Worm (Caenorhabditis elegans) whole organism, L4 larva: ENCODE results near the gene mct-6.

Experiments
- T20F7.1 ChIP-seq: fragments of 200-800 bp; sonication (Bioruptor generic); optimal IDR thresholded peaks from 2 replicates; lab custom pipeline; 2018; ENCODE audit warnings: mild to moderate bottlenecking, missing genetic modification characterization, missing compliant biosample characterization
- Y105C5A.15 ChIP-seq: fragments of 200-800 bp; sonication (Bioruptor generic); IDR thresholded peaks from 2 replicates; pipeline ENCODE4 v1.3.6; 2022; ENCODE audit warnings: missing genetic modification characterization, missing compliant biosample characterization
- Y5F2A.4 ChIP-seq: fragments of 200-800 bp; sonication (Bioruptor generic); optimal IDR thresholded peaks from 2 replicates; lab custom pipeline; 2018; ENCODE audit warnings: mild to moderate bottlenecking, missing genetic modification characterization, missing compliant biosample characterization
- aha-1 ChIP-seq: fragments of 150-350 bp; peaks from one replicate; lab custom pipeline; 2014; ENCODE audit warnings: missing biosample characterization, missing genetic modification characterization
- arid-1 ChIP-seq: fragments of 200-800 bp; sonication (Bioruptor generic); conservative IDR thresholded peaks from 2 replicates; pipeline ENCODE4 v1.3.6; 2022; ENCODE audit warnings: missing genetic modification reagents, missing genetic modification characterization, missing compliant biosample characterization
- ceh-28 ChIP-seq: fragments of 150-350 bp; optimal IDR thresholded peaks from 2 replicates; lab custom pipeline; 2014; ENCODE audit warnings: missing biosample characterization, missing genetic modification reagents, missing genetic modification characterization
- daf-16 ChIP-seq, 3 experiments: sonication (generic microtip); optimal IDR thresholded peaks; 2 replicates each; lab custom pipeline; 2016 to 2017; ENCODE audit warnings: missing genetic modification characterization in 3 of 3, missing genetic modification reagents in 3 of 3, mild to moderate bottlenecking in 2 of 3, missing compliant biosample characterization in 2 of 3, missing biosample characterization in 1 of 3, moderate library complexity in 1 of 3
- dpl-1 ChIP-seq: fragments of 150-350 bp; optimal IDR thresholded peaks from 2 replicates; lab custom pipeline; 2014; ENCODE audit warnings: missing biosample characterization, missing genetic modification reagents, missing genetic modification characterization
- fkh-10 ChIP-seq: fragments of 150-350 bp; optimal IDR thresholded peaks from 2 replicates; lab custom pipeline; 2014; ENCODE audit warnings: missing biosample characterization, missing genetic modification reagents, missing genetic modification characterization
- hlh-11 ChIP-seq: fragments of 200-800 bp; sonication (Bioruptor generic); optimal IDR thresholded peaks from 2 replicates; lab custom pipeline; 2018; ENCODE audit warnings: mild to moderate bottlenecking, missing genetic modification characterization, missing compliant biosample characterization
- lin-13 ChIP-seq: fragments of 150-350 bp; optimal IDR thresholded peaks from 2 replicates; lab custom pipeline; 2014; ENCODE audit warnings: missing biosample characterization, missing genetic modification reagents, missing genetic modification characterization
- lin-15B ChIP-seq: fragments of 150-350 bp; sonication (generic microtip); optimal IDR thresholded peaks from 3 replicates; lab custom pipeline; 2014; ENCODE audit warnings: missing biosample characterization, missing genetic modification characterization
- lin-38 ChIP-seq: fragments of 200-800 bp; sonication (Bioruptor generic); IDR thresholded peaks from 2 replicates; pipeline ENCODE4 v1.3.6; 2022; ENCODE audit warnings: missing genetic modification reagents, missing genetic modification characterization, missing compliant biosample characterization
- madf-9 ChIP-seq: fragments of 200-800 bp; sonication (Bioruptor generic); conservative IDR thresholded peaks from 2 replicates; pipeline ENCODE4 v1.3.6; 2022; ENCODE audit warnings: missing genetic modification reagents, missing genetic modification characterization, missing compliant biosample characterization
- mes-2 ChIP-seq: sonication (generic microtip); optimal IDR thresholded peaks from 2 replicates; lab custom pipeline; 2016; ENCODE audit warnings: missing genotype, mild to moderate bottlenecking, missing genetic modification characterization, missing compliant biosample characterization; ENCODE audit not compliant: poor library complexity, severe bottlenecking
- mxl-2 ChIP-seq: fragments of 200-800 bp; sonication (Bioruptor generic); conservative IDR thresholded peaks from 2 replicates; pipeline ENCODE4 v1.3.6; 2022; ENCODE audit warnings: missing genetic modification reagents, missing genetic modification characterization, missing compliant biosample characterization
- mxl-3 ChIP-seq: fragments of 200-800 bp; sonication (Bioruptor generic); optimal IDR thresholded peaks from 2 replicates; lab custom pipeline; 2018; ENCODE audit warnings: mild to moderate bottlenecking, missing genetic modification characterization, missing compliant biosample characterization
- nhr-25 ChIP-seq: sonication (generic microtip); optimal IDR thresholded peaks from 2 replicates; lab custom pipeline; 2017; ENCODE audit warnings: missing genetic modification characterization, mild to moderate bottlenecking, missing compliant biosample characterization, antibody characterized with exemption, moderate library complexity, borderline replicate concordance; ENCODE audit not compliant: insufficient read depth
- nhr-28 ChIP-seq: fragments of 150-350 bp; optimal IDR thresholded peaks from 2 replicates; lab custom pipeline; 2014; ENCODE audit warnings: missing biosample characterization, missing genetic modification characterization
- nhr-48 ChIP-seq: sonication (generic microtip); optimal IDR thresholded peaks from 2 replicates; lab custom pipeline; 2016; ENCODE audit warnings: mild to moderate bottlenecking, missing genetic modification characterization, missing compliant biosample characterization
- nhr-76 ChIP-seq: fragments of 150-350 bp; optimal IDR thresholded peaks from 2 replicates; lab custom pipeline; 2014; ENCODE audit warnings: missing biosample characterization, missing genetic modification characterization
- pha-4 ChIP-seq, 2 experiments: fragments of 150-350 bp in 1 of 2; fragments of 200-800 bp in 1 of 2; sonication (Bioruptor generic) in 1 of 2; IDR thresholded peaks in 1 of 2; optimal IDR thresholded peaks in 1 of 2; 2 replicates each; pipeline versions ENCODE4 v1.3.6 to Lab custom; 2014 to 2022; ENCODE audit warnings: missing genetic modification characterization in 2 of 2, missing genetic modification reagents in 2 of 2, missing biosample characterization in 1 of 2, missing compliant biosample characterization in 1 of 2
- set-16 ChIP-seq: fragments of 200-800 bp; sonication (Bioruptor generic); IDR thresholded peaks from 2 replicates; pipeline ENCODE4 v1.3.6; 2022; ENCODE audit warnings: missing genetic modification reagents, missing genetic modification characterization, missing compliant biosample characterization
- skn-1 ChIP-seq: fragments of 150-350 bp; optimal IDR thresholded peaks from 2 replicates; lab custom pipeline; 2014; ENCODE audit warnings: missing biosample characterization, missing genetic modification characterization
- snpc-1.2 ChIP-seq: fragments of 200-800 bp; sonication (Bioruptor generic); IDR thresholded peaks from 2 replicates; pipeline ENCODE4 v1.3.6; 2022; ENCODE audit warnings: missing genetic modification reagents, missing genetic modification characterization, missing compliant biosample characterization
- tra-1 ChIP-seq: fragments of 200-800 bp; sonication (Bioruptor generic); IDR thresholded peaks from 2 replicates; pipeline ENCODE4 v1.3.6; 2022; ENCODE audit warnings: missing genetic modification reagents, missing genetic modification characterization, missing compliant biosample characterization
- zfp-2 ChIP-seq: sonication (generic microtip); optimal IDR thresholded peaks from 2 replicates; lab custom pipeline; 2016; ENCODE audit warnings: mild to moderate bottlenecking, missing genetic modification characterization, missing compliant biosample characterization

mct-6 gene

DNA sequence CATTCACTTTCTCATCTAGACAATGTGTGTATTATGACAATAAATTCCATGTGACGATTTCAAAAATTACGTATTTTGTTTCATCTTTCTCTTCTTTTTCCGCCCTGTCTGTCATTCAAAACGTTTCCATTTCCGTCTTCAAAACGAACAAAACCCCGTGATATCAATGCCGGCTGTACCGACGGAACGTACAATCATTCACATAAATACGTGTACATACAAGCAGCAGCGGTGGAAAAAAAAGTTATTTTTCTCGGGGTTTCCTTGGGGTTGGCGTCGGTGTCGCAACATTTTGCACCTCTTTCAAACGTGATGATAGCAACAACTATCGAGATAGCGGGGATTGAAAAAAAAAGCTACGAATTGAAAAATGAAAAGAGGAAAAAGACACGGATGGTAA, 45.3 kb downstream of the mct-6 start (continued):
- TF ChIP-seq hlh-11 (tag; lab: Kevin White, UChicago) = peak; percentile 85
- TF ChIP-seq mxl-2 (GFP tag; lab: Robert Waterston, UW) = no peak
- TF ChIP-seq set-16 (GFP tag; lab: Robert Waterston, UW) = no peak
- no peak for TF ChIP-seq Y5F2A.4 (GFP tag; lab: Kevin White, UChicago)
- TF ChIP-seq arid-1 (GFP tag; lab: Robert Waterston, UW) = no peak
- TF ChIP-seq nhr-48 (tag; lab: Kevin White, UChicago) = peak; percentile 79
- TF ChIP-seq ceh-28 (tag; lab: Kevin White, UChicago) = no peak
- no peak for TF ChIP-seq pha-4 (GFP tag; IDR thresholded peaks at IDR 0.05; lab: Robert Waterston, UW)
- TF ChIP-seq pha-4 (tag; optimal IDR thresholded peaks at IDR 0.05; lab: Kevin White, UChicago) = no peak
- peak; percentile 71 for TF ChIP-seq nhr-28 (tag; lab: Kevin White, UChicago)
- TF ChIP-seq T20F7.1 (GFP tag; lab: Kevin White, UChicago) = peak; percentile 58
- TF ChIP-seq Y105C5A.15 = no peak
- peak; percentile 53 for TF ChIP-seq tra-1 (GFP tag; lab: Robert Waterston, UW)
- no peak for TF ChIP-seq daf-16 (GFP tag; optimal IDR thresholded peaks at IDR 0.05; lab: Kevin White, UChicago)
- TF ChIP-seq daf-16 (tag; optimal IDR thresholded peaks at IDR 0.05; lab: Kevin White, UChicago) = peak; percentile 71
- no peak for TF ChIP-seq madf-9 (GFP tag; lab: Robert Waterston, UW)
- no peak for TF ChIP-seq nhr-25 (tag; lab: Kevin White, UChicago)
- TF ChIP-seq aha-1 = peak; percentile 18

DNA sequence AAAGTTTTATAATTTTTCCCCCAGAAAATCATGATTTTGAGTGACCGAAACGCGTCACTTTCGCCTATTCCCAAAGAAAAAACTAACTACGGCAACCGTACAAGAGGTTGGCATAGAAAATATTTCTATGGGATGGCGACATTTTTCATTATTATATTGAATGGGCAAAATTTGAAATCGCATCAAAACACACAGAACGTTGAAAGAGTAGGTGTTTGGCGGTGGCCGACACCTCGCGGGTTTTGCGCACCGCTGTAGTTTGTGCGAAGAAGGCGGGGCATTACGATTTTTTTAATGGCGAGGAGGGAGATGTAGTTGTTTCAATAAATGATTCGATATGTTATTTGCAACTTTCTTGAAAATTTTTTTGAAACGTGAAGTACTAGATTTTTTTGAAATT, 48.4 kb downstream of the mct-6 start:
- peak; percentile 47 for TF ChIP-seq aha-1
- TF ChIP-seq madf-9 (GFP tag; lab: Robert Waterston, UW) = no peak
- no peak for TF ChIP-seq nhr-76 (tag; lab: Kevin White, UChicago)
- TF ChIP-seq lin-13 (GFP tag; lab: Kevin White, UChicago) = peak; percentile 36
- TF ChIP-seq skn-1 (tag; lab: Kevin White, UChicago) = no peak
- TF ChIP-seq mes-2 (tag; lab: Kevin White, UChicago) = no peak
- TF ChIP-seq dpl-1 (GFP tag; lab: Kevin White, UChicago) = no peak
- no peak for TF ChIP-seq fkh-10 (GFP tag; lab: Kevin White, UChicago)
- TF ChIP-seq lin-15B (tag; lab: Kevin White, UChicago) = no peak
- TF ChIP-seq zfp-2 (tag; lab: Kevin White, UChicago) = no peak
- no peak for TF ChIP-seq mxl-3 (GFP tag; lab: Kevin White, UChicago)
- peak; percentile 69 for TF ChIP-seq snpc-1.2 (GFP tag; lab: Robert Waterston, UW)
- TF ChIP-seq lin-38 (GFP tag; lab: Robert Waterston, UW) = no peak
